Fruit fly (Drosophila melanogaster) whole organism, wandering third instar larva: ENCODE measurements around the gene Prat2.

ENCODE experiments used
- Abd-B ChIP-seq: fragments of >200 bp; optimal IDR thresholded peaks from 2 replicates; lab custom pipeline; 2017; ENCODE audit warnings: missing biosample characterization, missing genetic modification characterization
- CG32264 ChIP-seq: fragments of 200-800 bp; sonication (Bioruptor generic); optimal IDR thresholded peaks from 2 replicates; lab custom pipeline; 2016; ENCODE audit warnings: missing biosample characterization, missing genetic modification characterization
- CG9705 ChIP-seq: fragments of 200-800 bp; sonication (Bioruptor generic); optimal IDR thresholded peaks from 2 replicates; lab custom pipeline; 2018; ENCODE audit warnings: missing biosample characterization, mild to moderate bottlenecking, missing genetic modification characterization
- CrebA ChIP-seq: fragments of 200-800 bp; sonication (Bioruptor generic); optimal IDR thresholded peaks from 2 replicates; lab custom pipeline; 2016; ENCODE audit warnings: missing biosample characterization, mild to moderate bottlenecking, missing genetic modification characterization, borderline replicate concordance
- Dfd ChIP-seq: fragments of >200 bp; optimal IDR thresholded peaks from 2 replicates; lab custom pipeline; 2017; ENCODE audit warnings: missing biosample characterization, missing genetic modification characterization
- Dif ChIP-seq: fragments of 200-275, 200-300 bp; sonication (Bioruptor generic); optimal IDR thresholded peaks from 2 replicates; lab custom pipeline; 2018; ENCODE audit warnings: missing biosample characterization, missing genetic modification characterization; ENCODE audit not compliant: partially characterized antibody
- GATAd ChIP-seq: sonication (Bioruptor generic); optimal IDR thresholded peaks from 2 replicates; lab custom pipeline; 2016; ENCODE audit warnings: missing biosample characterization, missing genetic modification characterization
- Hnf4 ChIP-seq: fragments of 200-800 bp; sonication (Bioruptor generic); optimal IDR thresholded peaks from 2 replicates; lab custom pipeline; 2016; ENCODE audit warnings: missing biosample characterization, mild to moderate bottlenecking, missing genetic modification characterization
- Hr78 ChIP-seq: fragments of >200 bp; optimal IDR thresholded peaks from 2 replicates; lab custom pipeline; 2017; ENCODE audit warnings: missing biosample characterization, missing genetic modification characterization
- Hr83 ChIP-seq: fragments of 200-300 bp; sonication (Bioruptor generic); optimal IDR thresholded peaks from 2 replicates; lab custom pipeline; 2016; ENCODE audit warnings: missing biosample characterization, mild to moderate bottlenecking, missing genetic modification characterization, moderate library complexity; ENCODE audit not compliant: poor library complexity, severe bottlenecking
- Jra ChIP-seq: sonication (Bioruptor generic); optimal IDR thresholded peaks from 2 replicates; lab custom pipeline; 2016; ENCODE audit warnings: missing biosample characterization, missing genetic modification characterization
- Mio ChIP-seq: sonication (Bioruptor generic); optimal IDR thresholded peaks from 2 replicates; lab custom pipeline; 2016; ENCODE audit warnings: missing biosample characterization, missing genetic modification characterization
- N ChIP-seq: fragments of >200 bp; optimal IDR thresholded peaks from 2 replicates; lab custom pipeline; 2018; ENCODE audit warnings: missing biosample characterization, missing external identifiers, missing genetic modification characterization
- OdsH ChIP-seq: fragments of 200-800 bp; sonication (Bioruptor generic); optimal IDR thresholded peaks from 2 replicates; lab custom pipeline; 2016; ENCODE audit warnings: missing biosample characterization, mild to moderate bottlenecking, missing genetic modification characterization
- Rel ChIP-seq, 2 experiments: fragments of 200-800 bp; sonication (Bioruptor generic) in 1 of 2; optimal IDR thresholded peaks; 2 replicates in 1 of 2; 3 replicates in 1 of 2; lab custom pipeline; 2016 to 2019; ENCODE audit warnings: mild to moderate bottlenecking in 2 of 2, missing biosample characterization in 2 of 2, missing genetic modification characterization in 2 of 2, moderate library complexity in 1 of 2
- Sp1 ChIP-seq: fragments of 200-800 bp; sonication (Bioruptor generic); optimal IDR thresholded peaks from 3 replicates; lab custom pipeline; 2019; ENCODE audit warnings: missing biosample characterization, mild to moderate bottlenecking, missing genetic modification characterization, moderate library complexity
- br ChIP-seq: fragments of 200-800 bp; sonication (Bioruptor generic); optimal IDR thresholded peaks from 2 replicates; lab custom pipeline; 2016; ENCODE audit warnings: missing biosample characterization, missing genetic modification characterization
- brk ChIP-seq: fragments of 200-800 bp; sonication (Bioruptor generic); optimal IDR thresholded peaks from 2 replicates; lab custom pipeline; 2016; ENCODE audit warnings: missing biosample characterization, mild to moderate bottlenecking, missing genetic modification characterization
- dl ChIP-seq, 2 experiments: fragments of 175-275, 200-275 bp in 1 of 2; fragments of 200-275 bp in 1 of 2; sonication (Bioruptor generic); optimal IDR thresholded peaks; lab custom pipeline; 2018; ENCODE audit warnings: mild to moderate bottlenecking in 2 of 2, missing biosample characterization in 2 of 2, missing genetic modification characterization in 2 of 2, moderate library complexity in 2 of 2; ENCODE audit not compliant: partially characterized antibody in 2 of 2, insufficient read depth in 1 of 2
- dmrt93B ChIP-seq: fragments of 200-800 bp; sonication (Bioruptor generic); optimal IDR thresholded peaks from 2 replicates; lab custom pipeline; 2018; ENCODE audit warnings: missing biosample characterization, mild to moderate bottlenecking, missing genetic modification characterization
- ey ChIP-seq: fragments of 200-800 bp; sonication (Bioruptor generic); optimal IDR thresholded peaks from 2 replicates; lab custom pipeline; 2016; ENCODE audit warnings: missing biosample characterization, missing genetic modification characterization
- foxo ChIP-seq, 2 experiments: fragments of 200-800 bp; sonication (Bioruptor generic); optimal IDR thresholded peaks; 2 replicates in 1 of 2; 3 replicates in 1 of 2; lab custom pipeline; 2016 to 2017; ENCODE audit warnings: missing biosample characterization in 2 of 2, missing genetic modification characterization in 2 of 2
- fru ChIP-seq: fragments of 200-800 bp; sonication (Bioruptor generic); optimal IDR thresholded peaks from 3 replicates; lab custom pipeline; 2016; ENCODE audit warnings: missing biosample characterization, mild to moderate bottlenecking, missing genetic modification characterization
- h ChIP-seq: fragments of 200-800 bp; sonication (Bioruptor generic); optimal IDR thresholded peaks from 3 replicates; lab custom pipeline; 2016; ENCODE audit warnings: missing biosample characterization, mild to moderate bottlenecking, missing genetic modification characterization
- jim ChIP-seq: fragments of 175-275, 200-325 bp; sonication (Bioruptor generic); optimal IDR thresholded peaks from 2 replicates; lab custom pipeline; 2016; ENCODE audit warnings: missing biosample characterization, mild to moderate bottlenecking, missing genetic modification characterization
- lola ChIP-seq: fragments of >200 bp; optimal IDR thresholded peaks from 2 replicates; lab custom pipeline; 2017; ENCODE audit warnings: missing biosample characterization, missing genetic modification characterization
- psq ChIP-seq: fragments of 200-800 bp; sonication (Bioruptor generic); optimal IDR thresholded peaks from 3 replicates; lab custom pipeline; 2017; ENCODE audit warnings: missing biosample characterization, mild to moderate bottlenecking, missing genetic modification characterization, moderate library complexity
- rgr ChIP-seq: fragments of 200-800 bp; sonication (Bioruptor generic); optimal IDR thresholded peaks from 3 replicates; lab custom pipeline; 2016; ENCODE audit warnings: missing biosample characterization, mild to moderate bottlenecking, missing genetic modification characterization
- sage ChIP-seq: fragments of 200-800 bp; sonication (Bioruptor generic); optimal IDR thresholded peaks from 2 replicates; lab custom pipeline; 2016; ENCODE audit warnings: missing biosample characterization, mild to moderate bottlenecking, missing genetic modification characterization
- sv ChIP-seq: fragments of 200-800 bp; sonication (Bioruptor generic); optimal IDR thresholded peaks from 3 replicates; lab custom pipeline; 2016; ENCODE audit warnings: missing biosample characterization, missing genetic modification characterization
- usp ChIP-seq: fragments of >200 bp; optimal IDR thresholded peaks from 2 replicates; lab custom pipeline; 2017; ENCODE audit warnings: missing biosample characterization, missing genetic modification characterization
- woc ChIP-seq: sonication (Bioruptor generic); optimal IDR thresholded peaks from 2 replicates; lab custom pipeline; 2016; ENCODE audit warnings: missing biosample characterization, mild to moderate bottlenecking, missing genetic modification characterization

Prat2 gene

DNA sequence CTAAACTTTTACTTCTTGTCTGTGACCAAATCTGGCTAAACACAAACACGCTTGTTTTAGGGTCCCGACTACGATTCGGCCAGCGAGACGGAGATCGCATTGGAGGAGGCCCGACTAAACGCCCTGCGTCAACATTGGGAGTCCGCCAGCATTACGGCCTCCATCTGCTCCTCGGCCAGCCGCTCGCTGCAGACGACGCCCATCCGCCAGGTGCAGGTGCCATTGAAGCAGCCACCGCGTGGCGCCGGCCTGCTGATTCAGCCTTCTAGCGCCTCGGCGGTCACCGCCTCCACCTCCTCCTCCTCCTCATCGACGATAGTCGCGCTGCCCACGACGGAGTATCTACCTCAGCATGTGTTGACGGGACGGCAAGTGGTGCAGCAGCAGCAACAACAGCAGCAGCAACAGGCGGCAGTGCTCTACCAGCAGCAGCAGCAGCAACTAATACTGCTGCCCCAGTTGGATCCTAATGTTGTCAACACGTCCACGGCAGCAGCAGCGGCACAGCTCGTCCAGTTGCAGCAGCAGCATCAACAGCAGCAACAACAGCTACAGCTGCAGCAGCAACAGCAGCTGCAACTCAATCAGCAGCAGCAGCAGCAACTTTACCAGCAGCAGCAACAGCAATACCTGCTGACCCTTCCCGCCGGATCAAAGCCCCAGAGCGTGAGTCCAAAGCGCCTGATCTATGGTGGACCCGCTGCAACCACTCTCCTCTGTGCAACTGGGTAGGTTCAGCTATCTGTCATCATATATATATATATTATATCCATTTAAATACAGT, 32.7 kb upstream of the Prat2 start:
- TF ChIP-seq rgr (GFP tag; lab: Kevin White, UChicago) (no peak), sage (GFP tag; lab: Kevin White, UChicago) (no peak), brk (GFP tag; lab: Kevin White, UChicago) (no peak), psq (GFP tag; lab: Kevin White, UChicago) (no peak), jim (no peak), dmrt93B (GFP tag; lab: Kevin White, UChicago) (no peak), lola (no peak), Dfd (peak; percentile 94), Mio (GFP tag; lab: Kevin White, UChicago) (no peak)

dm6 chr3L:6945357-6945756, 30.7 kb upstream of the Prat2 start:
- TF ChIP-seq Dif (GFP tag; lab: Kevin White, UChicago) = no peak
- TF ChIP-seq dl (GFP tag; optimal IDR thresholded peaks at IDR 0.05; lab: Kevin White, UChicago; ENCODE audit: insufficient read depth in 1 of 2, partially characterized antibody in 2 of 2) = no peak
- no peak for TF ChIP-seq CrebA (GFP tag; lab: Kevin White, UChicago)
- TF ChIP-seq psq (GFP tag; lab: Kevin White, UChicago) = no peak
- TF ChIP-seq h (GFP tag; lab: Kevin White, UChicago) = no peak
- TF ChIP-seq OdsH (GFP tag; lab: Kevin White, UChicago) = no peak
- TF ChIP-seq fru = no peak
- TF ChIP-seq Hr83 (GFP tag; lab: Kevin White, UChicago) = no peak
- TF ChIP-seq Dfd = no peak
- TF ChIP-seq, all 38 proteins: peak for 0

- TF ChIP-seq CG32264 (GFP tag; lab: Kevin White, UChicago) (no peak), Jra (GFP tag; lab: Kevin White, UChicago) (no peak), ey (no peak), OdsH (GFP tag; lab: Kevin White, UChicago) (no peak), CG9705 (GFP tag; lab: Kevin White, UChicago) (no peak), lola (no peak), Rel (GFP tag; optimal IDR thresholded peaks at IDR 0.05; lab: Kevin White, UChicago) (no peak), Rel (tag; optimal IDR thresholded peaks at IDR 0.05; lab: Kevin White, UChicago) (no peak), sage (GFP tag; lab: Kevin White, UChicago) (no peak)
Observed at dm6 chr3L:6943948-6944319, 29.3 kb upstream of the Prat2 start.

DNA sequence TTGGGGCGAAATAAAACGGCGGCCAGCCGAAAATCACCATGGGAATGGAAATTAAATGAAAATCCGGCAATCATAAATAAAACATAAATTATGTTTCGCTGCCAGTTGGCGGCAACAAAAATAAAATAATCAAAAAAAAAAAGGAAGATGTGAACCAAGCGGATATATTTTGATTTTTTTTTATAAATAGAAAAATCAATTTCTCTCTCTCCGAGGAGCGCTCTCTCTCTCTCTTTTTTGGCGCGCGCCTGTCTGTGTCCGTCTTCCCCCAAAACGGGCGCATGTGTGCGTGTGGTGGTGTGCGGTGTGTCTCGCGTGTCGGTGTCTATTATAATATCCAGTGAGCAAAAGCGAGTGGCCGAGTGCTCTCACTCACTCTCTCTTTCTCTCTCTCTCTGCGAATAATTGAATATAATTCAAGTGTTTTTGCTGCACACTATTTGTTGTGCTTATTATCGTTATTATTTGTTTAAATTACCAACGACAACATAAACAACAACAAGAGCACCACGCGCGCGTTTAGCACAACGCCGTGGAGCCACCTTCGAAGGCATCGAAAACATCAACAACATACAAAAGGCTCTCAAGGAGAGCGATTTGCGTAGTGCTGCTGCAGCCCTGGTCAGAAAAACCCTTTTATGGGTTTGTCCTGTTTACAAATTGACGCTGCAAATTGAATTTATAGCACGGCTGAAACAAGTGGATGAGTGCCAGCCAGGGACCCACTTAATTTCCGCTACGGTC, 28.7 kb upstream of the Prat2 start:
- TF ChIP-seq fru (no peak), Sp1 (GFP tag; lab: Kevin White, UChicago) (no peak), CG9705 (GFP tag; lab: Kevin White, UChicago) (no peak), usp (GFP tag; lab: Kevin White, UChicago) (no peak), N (no peak), sage (GFP tag; lab: Kevin White, UChicago) (no peak), Rel (GFP tag; optimal IDR thresholded peaks at IDR 0.05; lab: Kevin White, UChicago) (no peak), Rel (tag; optimal IDR thresholded peaks at IDR 0.05; lab: Kevin White, UChicago) (no peak), h (GFP tag; lab: Kevin White, UChicago) (no peak), Hnf4 (GFP tag; lab: Kevin White, UChicago) (no peak), OdsH (GFP tag; lab: Kevin White, UChicago) (no peak), brk (GFP tag; lab: Kevin White, UChicago) (no peak), rgr (GFP tag; lab: Kevin White, UChicago) (no peak), jim (no peak), foxo (GFP tag; optimal IDR thresholded peaks at IDR 0.05; lab: Kevin White, UChicago) (no peak)

- TF ChIP-seq Sp1 (GFP tag; lab: Kevin White, UChicago) (no peak), ey (no peak), Hr78 (GFP tag; lab: Kevin White, UChicago) (no peak), dl (GFP tag; optimal IDR thresholded peaks at IDR 0.05; lab: Kevin White, UChicago; ENCODE audit: insufficient read depth in 1 of 2, partially characterized antibody in 2 of 2) (no peak), N (no peak), Abd-B (GFP tag; lab: Kevin White, UChicago) (no peak), rgr (GFP tag; lab: Kevin White, UChicago) (no peak), Dfd (no peak), Hnf4 (GFP tag; lab: Kevin White, UChicago) (no peak), sv (GFP tag; lab: Kevin White, UChicago) (no peak), Mio (GFP tag; lab: Kevin White, UChicago) (no peak), GATAd (no peak), woc (no peak), Dif (GFP tag; lab: Kevin White, UChicago) (no peak), dmrt93B (GFP tag; lab: Kevin White, UChicago) (no peak), br (GFP tag; lab: Kevin White, UChicago) (no peak)
- TF ChIP-seq, all 38 proteins: peak for 0
Observed at dm6 chr3L:6942831-6943114, 28.1 kb upstream of the Prat2 start, which contains the start of gene tow. TSS of gene tow (plus strand) at chr3L:6942856.
